Worm (Caenorhabditis elegans): ENCODE results near the gene irld-26.

The irld-26 gene

DNA sequence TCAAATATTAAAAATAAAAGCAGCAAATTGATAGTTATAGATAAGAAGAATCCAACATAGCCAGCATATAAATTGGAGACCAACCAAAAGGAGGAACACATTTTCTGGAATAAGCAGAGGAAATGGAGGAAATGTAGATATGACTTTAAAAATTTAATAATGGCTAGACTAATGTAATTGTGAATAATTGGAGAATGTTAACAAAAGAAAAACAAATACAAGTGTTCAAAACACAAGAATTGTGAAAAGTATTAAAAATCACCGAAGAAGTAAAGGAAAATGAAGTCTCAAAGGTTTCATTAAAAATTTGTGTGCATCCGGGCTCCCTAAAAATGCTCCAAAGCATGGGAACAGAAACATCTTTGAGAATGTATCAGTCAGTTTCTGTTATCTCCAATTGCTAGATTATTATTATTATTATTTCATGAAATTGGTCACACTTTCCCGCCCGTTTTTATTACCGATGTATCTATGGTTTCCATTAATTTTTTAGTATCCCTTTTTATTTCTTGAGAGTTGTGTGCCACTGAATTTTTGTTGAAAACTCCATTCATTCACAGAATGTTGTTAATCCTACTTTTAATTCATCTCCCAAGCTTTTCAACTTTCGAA, 42.8 kb upstream of the irld-26 start, which contains the start of the genes str-109 and F10A3.11:
Gene str-109 (minus strand): TSS at position 101 of the 612 bp plus-strand sequence.
Gene F10A3.11 (plus strand): TSS at position 562 of the 612 bp plus-strand sequence.
- TF ChIP-seq dox-1 (GFP tag; IDR thresholded peaks at IDR 0.05) (no peak), nfya-2 (GFP tag; IDR thresholded peaks at IDR 0.05) (no peak), him-1 (tag; optimal IDR thresholded peaks at IDR 0.05) (no peak), snpc-3.4 (tag; optimal IDR thresholded peaks at IDR 0.05) (no peak), hsf-1 (GFP tag; IDR thresholded peaks at IDR 0.05) (no peak), lsy-27 (tag; optimal IDR thresholded peaks at IDR 0.05; ENCODE audit: borderline replicate concordance, insufficient read depth) (no peak), hrde-1 (tag; optimal IDR thresholded peaks at IDR 0.05; ENCODE audit: borderline replicate concordance) (no peak), ceh-79 (tag; optimal IDR thresholded peaks at IDR 0.05) (no peak)

DNA sequence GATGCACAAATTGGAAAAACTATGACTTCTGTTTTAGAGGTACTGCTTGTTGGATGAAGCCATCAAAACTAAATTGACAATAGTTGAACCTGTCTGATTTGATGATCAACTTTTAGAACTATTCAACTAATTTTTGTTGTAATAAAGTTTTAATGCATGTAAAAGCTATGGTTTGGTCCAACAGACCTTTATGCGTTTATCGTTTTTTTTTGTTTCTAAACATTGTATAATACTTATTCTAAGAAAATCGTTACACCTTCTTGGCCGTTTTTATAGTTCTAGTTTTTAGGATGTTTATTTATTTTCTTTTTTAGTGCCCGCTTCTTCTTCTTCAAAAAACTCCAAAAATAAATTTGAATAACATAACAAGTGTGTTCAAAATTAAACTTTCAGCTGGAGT, 41.3 kb upstream of the irld-26 start, which contains the start of gene F10A3.12:
Gene F10A3.12 (plus strand): TSS at position 301 of the 400 bp plus-strand sequence.
- no peak for TF ChIP-seq ztf-6 (GFP tag; IDR thresholded peaks at IDR 0.05)
- TF ChIP-seq ceh-58 (GFP tag; IDR thresholded peaks at IDR 0.05) = no peak
- TF ChIP-seq hlh-12 (tag; optimal IDR thresholded peaks at IDR 0.05) = no peak
- no peak for TF ChIP-seq ama-1 (optimal IDR thresholded peaks at IDR 0.05)
- TF ChIP-seq ama-1 (GFP tag; optimal IDR thresholded peaks at IDR 0.05) = no peak
- no peak for TF ChIP-seq mcd-1 (GFP tag; IDR thresholded peaks at IDR 0.05)
- TF ChIP-seq Y79H2A.3 (GFP tag; conservative IDR thresholded peaks at IDR 0.05) = no peak
- TF ChIP-seq B0261.1 (tag; optimal IDR thresholded peaks at IDR 0.05) = no peak
- no peak for TF ChIP-seq C06A6.2 (GFP tag; conservative IDR thresholded peaks at IDR 0.05)

DNA sequence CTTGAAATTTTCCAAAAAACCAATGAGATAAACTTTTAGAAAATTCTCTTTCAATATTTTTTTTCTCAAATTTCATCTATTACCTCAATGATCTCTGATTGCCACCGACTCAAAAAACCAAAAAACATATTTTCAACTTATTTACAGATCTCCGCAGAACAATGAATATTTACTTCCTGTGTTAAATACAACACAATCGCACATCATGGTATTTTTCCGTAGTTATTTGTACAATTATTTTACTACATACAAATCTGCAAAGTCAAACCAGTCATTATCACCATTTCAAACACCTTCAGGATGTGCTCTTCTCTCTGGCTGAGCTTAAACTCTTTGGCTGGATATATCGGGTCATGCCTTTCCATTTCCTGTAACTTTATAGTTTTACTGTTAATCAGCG, 39.1 kb upstream of the irld-26 start, which contains the start of gene str-108:
Gene str-108 (plus strand): TSS at position 301 of the 400 bp plus-strand sequence.
- TF ChIP-seq pbrm-1 (GFP tag; IDR thresholded peaks at IDR 0.05) (no peak), lin-54 (GFP tag; optimal IDR thresholded peaks at IDR 0.05) (no peak), attf-6 (GFP tag; IDR thresholded peaks at IDR 0.05) (no peak), ztf-26 (tag; optimal IDR thresholded peaks at IDR 0.05) (no peak), mes-4 (tag; optimal IDR thresholded peaks at IDR 0.05) (no peak), ceh-27 (GFP tag; optimal IDR thresholded peaks at IDR 0.05) (no peak), F22D6.2 (tag; optimal IDR thresholded peaks at IDR 0.05) (no peak), F10E7.11 (tag; optimal IDR thresholded peaks at IDR 0.05) (no peak), F33H1.4 (GFP tag; IDR thresholded peaks at IDR 0.05) (no peak), Y67H2A.10 (GFP tag; conservative IDR thresholded peaks at IDR 0.05) (no peak), nfya-2 (GFP tag; IDR thresholded peaks at IDR 0.05) (no peak), let-607 (tag; optimal IDR thresholded peaks at IDR 0.05) (no peak), ZK185.1 (tag; optimal IDR thresholded peaks at IDR 0.05; ENCODE audit: poor library complexity, severe bottlenecking) (no peak), let-526 (GFP tag; IDR thresholded peaks at IDR 0.05) (no peak), snpc-3.4 (tag; optimal IDR thresholded peaks at IDR 0.05) (no peak), lin-26 (GFP tag; IDR thresholded peaks at IDR 0.05) (no peak)

DNA sequence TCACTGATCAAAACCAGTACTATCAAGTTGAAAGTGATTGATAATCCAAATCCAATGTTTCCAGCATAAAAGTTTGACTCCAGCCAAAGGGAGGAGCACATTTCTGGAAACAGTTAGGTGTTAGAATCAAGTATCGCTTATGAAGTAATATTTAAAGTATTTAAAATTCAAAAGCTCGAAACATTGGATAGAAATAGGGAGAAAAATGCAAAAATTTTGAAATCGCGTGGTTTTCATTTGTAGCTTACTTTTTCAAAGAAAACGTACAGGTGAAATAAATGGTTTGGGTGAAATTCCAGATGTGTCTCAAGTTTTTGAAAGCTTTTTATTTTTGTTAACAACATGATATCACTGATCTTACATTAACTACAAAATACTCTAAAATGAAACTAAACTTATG, 36.0 kb upstream of the irld-26 start, which contains the start of gene str-111:
Gene str-111 (minus strand): TSS at position 101 of the 400 bp plus-strand sequence.
- TF ChIP-seq pha-4 (tag; optimal IDR thresholded peaks at IDR 0.05) = no peak

- TF ChIP-seq rec-8 (tag; optimal IDR thresholded peaks at IDR 0.05) (no peak), efl-1 (GFP tag; optimal IDR thresholded peaks at IDR 0.05) (no peak), nfya-1 (tag; optimal IDR thresholded peaks at IDR 0.05; ENCODE audit: borderline replicate concordance, insufficient read depth) (no peak), K12H6.12 (tag; optimal IDR thresholded peaks at IDR 0.05) (no peak), Y79H2A.3 (GFP tag; conservative IDR thresholded peaks at IDR 0.05) (no peak), lag-1 (GFP tag; IDR thresholded peaks at IDR 0.05) (no peak), cebp-1 (GFP tag; IDR thresholded peaks at IDR 0.05) (no peak), cebp-1 (tag; optimal IDR thresholded peaks at IDR 0.05) (no peak), mxl-1 (tag; optimal IDR thresholded peaks at IDR 0.05) (no peak), atf-7 (tag; optimal IDR thresholded peaks at IDR 0.05) (no peak), lin-35 (GFP tag; optimal IDR thresholded peaks at IDR 0.05) (no peak), ceh-79 (tag; optimal IDR thresholded peaks at IDR 0.05) (no peak), hrde-1 (tag; optimal IDR thresholded peaks at IDR 0.05; ENCODE audit: borderline replicate concordance) (no peak)
Measured at ce11 chrV:16171721-16172120, 33.3 kb upstream of the irld-26 start, which contains the start of gene K05D4.9. TSS of gene K05D4.9 (minus strand) at chrV:16171821.

Data from whole organism, young adult.